Worm (Caenorhabditis elegans) whole organism, early embryonic: ENCODE data around the gene pei-1.

ENCODE experiments used
- B0310.2 ChIP-seq: sonication (generic microtip); optimal IDR thresholded peaks from 2 replicates; lab custom pipeline; 2016; ENCODE audit warnings: mild to moderate bottlenecking, missing genetic modification characterization, missing compliant biosample characterization
- F13C5.2 ChIP-seq: sonication (generic microtip); optimal IDR thresholded peaks from 2 replicates; lab custom pipeline; 2017; ENCODE audit warnings: mild to moderate bottlenecking, missing genetic modification characterization, inconsistent platforms, missing compliant biosample characterization
- aly-1 ChIP-seq: sonication (generic microtip); optimal IDR thresholded peaks from 2 replicates; lab custom pipeline; 2016; ENCODE audit warnings: missing genetic modification characterization, missing compliant biosample characterization
- ama-1 ChIP-seq: fragments of 150-350 bp; optimal IDR thresholded peaks from 2 replicates; lab custom pipeline; 2014
- ceh-13 ChIP-seq: fragments of 200-800 bp; sonication (Bioruptor generic); optimal IDR thresholded peaks from 2 replicates; lab custom pipeline; 2018; ENCODE audit warnings: mild to moderate bottlenecking, missing genetic modification characterization, missing compliant biosample characterization
- ceh-36 ChIP-seq: sonication (generic microtip); optimal IDR thresholded peaks from 2 replicates; lab custom pipeline; 2016; ENCODE audit warnings: missing genetic modification characterization, inconsistent platforms, missing compliant biosample characterization
- ets-7 ChIP-seq: sonication (generic microtip); optimal IDR thresholded peaks from 2 replicates; lab custom pipeline; 2016; ENCODE audit warnings: missing genotype, missing genetic modification characterization, missing compliant biosample characterization
- flt-1 ChIP-seq: fragments of 200-800 bp; sonication (Bioruptor generic); IDR thresholded peaks from 2 replicates; pipeline ENCODE4 v1.3.6; 2022; ENCODE audit warnings: missing genetic modification characterization, missing compliant biosample characterization
- hmbx-1 ChIP-seq: sonication (generic microtip); optimal IDR thresholded peaks from 2 replicates; lab custom pipeline; 2016; ENCODE audit warnings: mild to moderate bottlenecking, missing genetic modification characterization, missing compliant biosample characterization
- hmg-4 ChIP-seq: fragments of 200-800 bp; sonication (Bioruptor generic); optimal IDR thresholded peaks from 2 replicates; lab custom pipeline; 2018; ENCODE audit warnings: mild to moderate bottlenecking, missing genetic modification characterization, missing compliant biosample characterization
- hnd-1 ChIP-seq: sonication (generic microtip); optimal IDR thresholded peaks from 2 replicates; lab custom pipeline; 2016; ENCODE audit warnings: missing genetic modification characterization, missing compliant biosample characterization
- pes-1 ChIP-seq: fragments of 200-800 bp; sonication (Bioruptor generic); IDR thresholded peaks from 2 replicates; pipeline ENCODE4 v1.3.6; 2022; ENCODE audit warnings: missing genetic modification reagents, missing genetic modification characterization, missing compliant biosample characterization
- scrt-1 ChIP-seq: fragments of 200-800 bp; sonication (Bioruptor generic); IDR thresholded peaks from 2 replicates; pipeline ENCODE4 v1.3.6; 2022; ENCODE audit warnings: missing genetic modification characterization, missing compliant biosample characterization
- sea-1 ChIP-seq: fragments of 200-800 bp; sonication (Bioruptor generic); conservative IDR thresholded peaks from 2 replicates; pipeline ENCODE4 v1.3.6; 2022; ENCODE audit warnings: missing genetic modification characterization, missing compliant biosample characterization
- tbx-11 ChIP-seq: fragments of 200-800 bp; sonication (Bioruptor generic); IDR thresholded peaks from 2 replicates; pipeline ENCODE4 v1.3.6; 2022; ENCODE audit warnings: missing genetic modification characterization, missing compliant biosample characterization
- tbx-37 ChIP-seq: fragments of 200-800 bp; sonication (Bioruptor generic); conservative IDR thresholded peaks from 2 replicates; pipeline ENCODE4 v1.3.6; 2022; ENCODE audit warnings: missing genetic modification reagents, missing genetic modification characterization, missing compliant biosample characterization
- tra-4 ChIP-seq: sonication (generic microtip); optimal IDR thresholded peaks from 2 replicates; lab custom pipeline; 2017; ENCODE audit warnings: missing genetic modification characterization, missing compliant biosample characterization

The pei-1 gene

DNA sequence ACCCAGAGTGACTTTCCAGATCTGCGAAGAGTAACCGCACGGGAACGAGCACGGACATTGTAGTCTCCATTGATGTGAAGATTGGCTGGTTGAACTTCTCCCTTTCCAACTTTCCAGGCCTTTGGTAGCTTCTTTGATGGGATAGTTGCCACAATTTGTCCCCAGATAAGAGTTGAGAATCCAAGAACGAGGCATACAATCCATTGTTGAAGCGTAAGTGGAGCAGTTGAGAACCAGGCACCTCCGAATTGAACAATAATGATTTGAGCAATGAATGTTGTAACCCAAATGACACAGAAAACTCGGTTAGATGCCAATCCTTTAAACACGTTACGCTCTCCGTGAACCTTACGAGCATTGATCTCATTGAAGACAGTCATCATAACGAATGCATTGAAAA, 34.7 kb upstream of the pei-1 start:
- TF ChIP-seq tra-4 (tag; lab: Kevin White, UChicago) (no peak), tbx-37 (GFP tag; lab: Robert Waterston, UW) (no peak), hnd-1 (tag; lab: Kevin White, UChicago) (no peak), ceh-36 (tag; lab: Kevin White, UChicago) (no peak), B0310.2 (tag; lab: Kevin White, UChicago) (no peak), ets-7 (tag; lab: Kevin White, UChicago) (no peak)

- TF ChIP-seq ama-1 (lab: Kevin White, UChicago) (no peak), B0310.2 (tag; lab: Kevin White, UChicago) (no peak), ceh-13 (GFP tag; lab: Kevin White, UChicago) (no peak), hmbx-1 (no peak), ets-7 (tag; lab: Kevin White, UChicago) (no peak), pes-1 (GFP tag; lab: Robert Waterston, UW) (no peak), ceh-36 (tag; lab: Kevin White, UChicago) (no peak), scrt-1 (GFP tag; lab: Robert Waterston, UW) (no peak), tra-4 (tag; lab: Kevin White, UChicago) (no peak), hnd-1 (tag; lab: Kevin White, UChicago) (no peak), flt-1 (GFP tag; lab: Robert Waterston, UW) (no peak), sea-1 (no peak), F13C5.2 (tag; lab: Kevin White, UChicago) (no peak), hmg-4 (GFP tag; lab: Kevin White, UChicago) (no peak), aly-1 (no peak), tbx-11 (GFP tag; lab: Robert Waterston, UW) (no peak), tbx-37 (GFP tag; lab: Robert Waterston, UW) (no peak)
These were observed 33.5 kb upstream of the pei-1 start for ce11 chrIV:9625829-9626228.

DNA sequence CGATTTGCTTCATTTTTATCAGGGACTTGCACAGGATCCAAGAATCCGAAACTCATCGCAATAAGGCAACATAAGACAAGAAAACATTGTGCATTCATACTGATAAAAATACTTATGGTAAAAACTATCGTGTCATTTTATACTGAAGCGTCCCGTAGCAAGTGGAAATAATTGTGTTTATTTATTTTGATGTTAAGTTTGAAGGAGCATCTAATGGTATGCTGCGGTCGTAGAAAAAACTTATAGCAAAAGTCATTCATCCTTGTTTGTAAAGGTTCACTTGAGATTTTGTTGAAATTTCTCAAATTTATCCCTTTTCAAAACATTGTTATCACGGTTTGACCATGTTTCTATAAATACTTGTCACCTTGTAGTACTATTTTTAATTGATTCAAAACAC, 32.7 kb upstream of the pei-1 start, which contains the start of gene W09C2.10:
Gene W09C2.10, minus strand, starts transcription at position 101 of the 400 bp plus-strand sequence.
- TF ChIP-seq hmbx-1 (no peak), aly-1 (no peak), sea-1 (no peak), ceh-13 (GFP tag; lab: Kevin White, UChicago) (no peak), flt-1 (GFP tag; lab: Robert Waterston, UW) (no peak), ets-7 (tag; lab: Kevin White, UChicago) (no peak), hnd-1 (tag; lab: Kevin White, UChicago) (no peak), pes-1 (GFP tag; lab: Robert Waterston, UW) (no peak), B0310.2 (tag; lab: Kevin White, UChicago) (no peak), tra-4 (tag; lab: Kevin White, UChicago) (no peak), hmg-4 (GFP tag; lab: Kevin White, UChicago) (no peak), scrt-1 (GFP tag; lab: Robert Waterston, UW) (no peak)

ce11 chrIV:9624275-9624674, 32.0 kb upstream of the pei-1 start, which contains the start of gene W09C2.8:
W09C2.8 (minus strand) TSS chrIV:9624375.
- TF ChIP-seq B0310.2 (tag; lab: Kevin White, UChicago) = no peak
- TF ChIP-seq hmbx-1 = no peak
- no peak for TF ChIP-seq ama-1 (lab: Kevin White, UChicago)
- no peak for TF ChIP-seq hmg-4 (GFP tag; lab: Kevin White, UChicago)
- TF ChIP-seq F13C5.2 (tag; lab: Kevin White, UChicago) = no peak
- no peak for TF ChIP-seq sea-1
- no peak for TF ChIP-seq aly-1
- no peak for TF ChIP-seq flt-1 (GFP tag; lab: Robert Waterston, UW)
- TF ChIP-seq ceh-36 (tag; lab: Kevin White, UChicago) = no peak
- TF ChIP-seq tra-4 (tag; lab: Kevin White, UChicago) = no peak
- TF ChIP-seq ets-7 (tag; lab: Kevin White, UChicago) = no peak
- TF ChIP-seq ceh-13 (GFP tag; lab: Kevin White, UChicago) = no peak
- TF ChIP-seq tbx-37 (GFP tag; lab: Robert Waterston, UW) = no peak
- no peak for TF ChIP-seq scrt-1 (GFP tag; lab: Robert Waterston, UW)
- no peak for TF ChIP-seq tbx-11 (GFP tag; lab: Robert Waterston, UW)
- no peak for TF ChIP-seq pes-1 (GFP tag; lab: Robert Waterston, UW)
- TF ChIP-seq hnd-1 (tag; lab: Kevin White, UChicago) = no peak

ce11 chrIV:9623269-9623668, 31.0 kb upstream of the pei-1 start, which contains the start of gene W09C2.9:
W09C2.9 (minus strand) TSS chrIV:9623369.
- TF ChIP-seq pes-1 (GFP tag; lab: Robert Waterston, UW) (no peak), F13C5.2 (tag; lab: Kevin White, UChicago) (no peak), hmbx-1 (no peak), ama-1 (lab: Kevin White, UChicago) (no peak), hnd-1 (tag; lab: Kevin White, UChicago) (no peak), tbx-11 (GFP tag; lab: Robert Waterston, UW) (no peak), flt-1 (GFP tag; lab: Robert Waterston, UW) (no peak), aly-1 (no peak), ets-7 (tag; lab: Kevin White, UChicago) (no peak), ceh-36 (tag; lab: Kevin White, UChicago) (no peak), sea-1 (no peak), scrt-1 (GFP tag; lab: Robert Waterston, UW) (no peak), tra-4 (tag; lab: Kevin White, UChicago) (no peak)

DNA sequence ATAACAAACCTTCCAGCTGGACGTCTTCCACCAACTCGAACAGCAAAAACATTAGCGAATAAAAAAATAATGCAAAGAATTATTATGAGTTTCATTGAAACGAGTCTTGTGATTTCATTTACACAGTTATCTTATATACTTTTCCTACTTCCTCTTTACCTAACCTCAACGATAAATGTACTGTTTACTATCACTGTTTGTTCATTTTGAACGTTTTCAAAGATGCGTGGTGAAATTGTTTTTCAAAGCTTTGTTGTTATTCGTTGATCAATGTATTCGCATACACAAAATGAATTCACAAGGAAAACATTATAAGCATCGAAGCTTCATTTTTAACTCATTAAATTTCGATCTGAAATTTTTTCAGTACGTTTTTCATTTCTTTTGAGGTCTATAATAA, 30.0 kb upstream of the pei-1 start, which contains the start of gene W09C2.7:
Gene W09C2.7, minus strand, starts transcription at position 101 of the 400 bp plus-strand sequence.
- TF ChIP-seq ceh-13 (GFP tag; lab: Kevin White, UChicago) (no peak), ceh-36 (tag; lab: Kevin White, UChicago) (no peak), tra-4 (tag; lab: Kevin White, UChicago) (no peak), ama-1 (lab: Kevin White, UChicago) (no peak), F13C5.2 (tag; lab: Kevin White, UChicago) (no peak), scrt-1 (GFP tag; lab: Robert Waterston, UW) (no peak), pes-1 (GFP tag; lab: Robert Waterston, UW) (no peak), tbx-11 (GFP tag; lab: Robert Waterston, UW) (no peak), flt-1 (GFP tag; lab: Robert Waterston, UW) (no peak)

ce11 chrIV:9618836-9619235, 26.5 kb upstream of the pei-1 start:
- TF ChIP-seq pes-1 (GFP tag; lab: Robert Waterston, UW) = no peak
- no peak for TF ChIP-seq ama-1 (lab: Kevin White, UChicago)
- no peak for TF ChIP-seq tbx-11 (GFP tag; lab: Robert Waterston, UW)
- no peak for TF ChIP-seq hmg-4 (GFP tag; lab: Kevin White, UChicago)
- no peak for TF ChIP-seq ceh-36 (tag; lab: Kevin White, UChicago)
- no peak for TF ChIP-seq scrt-1 (GFP tag; lab: Robert Waterston, UW)
- no peak for TF ChIP-seq aly-1
- no peak for TF ChIP-seq flt-1 (GFP tag; lab: Robert Waterston, UW)
- no peak for TF ChIP-seq hmbx-1
- no peak for TF ChIP-seq B0310.2 (tag; lab: Kevin White, UChicago)
- no peak for TF ChIP-seq hnd-1 (tag; lab: Kevin White, UChicago)
- TF ChIP-seq tbx-37 (GFP tag; lab: Robert Waterston, UW) = no peak
- TF ChIP-seq tra-4 (tag; lab: Kevin White, UChicago) = no peak
- TF ChIP-seq F13C5.2 (tag; lab: Kevin White, UChicago) = no peak
- TF ChIP-seq ceh-13 (GFP tag; lab: Kevin White, UChicago) = no peak
- TF ChIP-seq ets-7 (tag; lab: Kevin White, UChicago) = no peak
- no peak for TF ChIP-seq sea-1
